Fruit fly (Drosophila melanogaster): ENCODE results near the gene CG18213.

- TF ChIP-seq CG10348 (GFP tag; IDR thresholded peaks at IDR 0.05) = no peak
- TF ChIP-seq CG34367 (tag; optimal IDR thresholded peaks at IDR 0.05) = no peak
- no peak for TF ChIP-seq CG8301 (tag; optimal IDR thresholded peaks at IDR 0.05)
- no peak for TF ChIP-seq rn (GFP tag; IDR thresholded peaks at IDR 0.05)
- TF ChIP-seq CG12605 (GFP tag; IDR thresholded peaks at IDR 0.05) = no peak
- no peak for TF ChIP-seq CG32121 (GFP tag; IDR thresholded peaks at IDR 0.05)
- TF ChIP-seq EcR (GFP tag; optimal IDR thresholded peaks at IDR 0.05) = no peak
- no peak for TF ChIP-seq CG8159 (tag; optimal IDR thresholded peaks at IDR 0.05)
- no peak for TF ChIP-seq CG13204 (GFP tag; optimal IDR thresholded peaks at IDR 0.05)
Measured at dm6 chr3R:17029796-17030195, 10.2 kb downstream of the CG18213 start.

Measured in whole organism, pupa.